Fruit fly (Drosophila melanogaster) Kc167 (cell line): Measurements from ENCODE around the gene RpS30.

Experiments
- Myc ChIP-seq: fragments of >200 bp; optimal IDR thresholded peaks from 2 replicates; lab custom pipeline; 2017; ENCODE audit warnings: missing external identifiers
- Sin3A ChIP-seq: fragments of >200 bp; optimal IDR thresholded peaks from 2 replicates; lab custom pipeline; 2018; ENCODE audit warnings: missing external identifiers
- h ChIP-seq: fragments of >200 bp; optimal IDR thresholded peaks from 3 replicates; lab custom pipeline; 2018; ENCODE audit warnings: missing external identifiers
- insv ChIP-seq: fragments of >200 bp; optimal IDR thresholded peaks from 3 replicates; lab custom pipeline; 2018; ENCODE audit warnings: missing external identifiers
- psq ChIP-seq: fragments of >200 bp; optimal IDR thresholded peaks from 2 replicates; lab custom pipeline; 2017; ENCODE audit warnings: missing external identifiers
- ttk ChIP-seq: sonication (Bioruptor generic); optimal IDR thresholded peaks from 2 replicates; lab custom pipeline; 2017; ENCODE audit warnings: missing external identifiers

dm6 chr3R:20829416-20830131 lies 20.7 kb upstream of the RpS30 start:
- TF ChIP-seq psq (lab: Kevin White, UChicago) (no peak), insv (no peak), h (lab: Kevin White, UChicago) (no peak), Myc (lab: Kevin White, UChicago) (no peak), Sin3A (lab: Kevin White, UChicago) (no peak), ttk (lab: Kevin White, UChicago) (no peak)
